Worm (Caenorhabditis elegans) whole organism, L2 larva: ENCODE results near the gene dnj-8.

ENCODE experiments used
- R02D3.7 ChIP-seq: fragments of 150-350 bp; optimal IDR thresholded peaks from 2 replicates; lab custom pipeline; 2014; ENCODE audit warnings: missing biosample characterization, missing genetic modification characterization
- ama-1 ChIP-seq: fragments of 150-350 bp; optimal IDR thresholded peaks from 2 replicates; lab custom pipeline; 2018; ENCODE audit warnings: inconsistent platforms
- ceh-82 ChIP-seq: fragments of 150-350 bp; optimal IDR thresholded peaks from 2 replicates; lab custom pipeline; 2014; ENCODE audit warnings: missing biosample characterization, missing genetic modification characterization
- egl-27 ChIP-seq: sonication (generic microtip); optimal IDR thresholded peaks from 3 replicates; lab custom pipeline; 2017; ENCODE audit warnings: missing biosample characterization, missing genetic modification reagents, missing genetic modification characterization
- lin-13 ChIP-seq: fragments of 150-350 bp; optimal IDR thresholded peaks from 2 replicates; lab custom pipeline; 2014; ENCODE audit warnings: missing biosample characterization, missing genetic modification reagents, missing genetic modification characterization
- lsy-2 ChIP-seq, 2 experiments: fragments of 150-350 bp in 1 of 2; sonication (generic microtip) in 1 of 2; optimal IDR thresholded peaks; 2 replicates each; lab custom pipeline; 2014 to 2017; ENCODE audit warnings: missing biosample characterization in 2 of 2, missing genetic modification characterization in 2 of 2
- mdl-1 ChIP-seq, 2 experiments: fragments of 150-350 bp in 1 of 2; sonication (generic microtip) in 1 of 2; optimal IDR thresholded peaks; 2 replicates each; lab custom pipeline; 2017; ENCODE audit warnings: missing biosample characterization in 2 of 2, missing genetic modification characterization in 2 of 2
- nhr-12 ChIP-seq: fragments of 150-350 bp; optimal IDR thresholded peaks from 2 replicates; lab custom pipeline; 2014; ENCODE audit warnings: missing biosample characterization, missing genetic modification characterization
- nhr-237 ChIP-seq: fragments of 150-350 bp; optimal IDR thresholded peaks from 2 replicates; lab custom pipeline; 2014; ENCODE audit warnings: missing biosample characterization, missing genetic modification characterization
- sem-4 ChIP-seq: fragments of 150-350 bp; optimal IDR thresholded peaks from 2 replicates; lab custom pipeline; 2014; ENCODE audit warnings: missing biosample characterization, missing genetic modification reagents, missing genetic modification characterization
- zag-1 ChIP-seq: fragments of 150-350 bp; optimal IDR thresholded peaks from 2 replicates; lab custom pipeline; 2014; ENCODE audit warnings: missing biosample characterization, missing genetic modification characterization

DNA sequence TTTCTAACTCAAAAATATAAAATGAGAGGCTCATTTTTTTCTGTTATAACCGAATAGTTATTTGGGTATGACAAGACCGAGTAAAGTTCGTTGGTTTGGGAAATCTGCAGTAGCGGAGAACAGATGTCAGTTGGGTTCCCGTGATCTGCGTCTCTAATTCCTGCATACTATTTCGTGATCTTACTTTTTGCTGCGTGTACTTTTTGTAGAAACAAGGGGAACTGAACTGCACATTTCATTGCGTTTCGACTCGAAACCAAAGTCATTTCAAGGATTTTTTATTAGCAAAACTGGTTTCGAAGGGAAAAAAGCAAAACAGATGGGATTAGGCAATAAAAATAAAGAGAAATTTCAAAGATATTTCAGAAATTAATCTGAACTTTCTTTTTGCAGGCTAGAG is 49.0 kb upstream of the dnj-8 start:
- TF ChIP-seq nhr-12 (tag; lab: Kevin White, UChicago) (no peak), ceh-82 (tag; lab: Kevin White, UChicago) (no peak), nhr-237 (tag; lab: Kevin White, UChicago) (no peak), ama-1 (lab: Kevin White, UChicago) (no peak), zag-1 (tag; lab: Kevin White, UChicago) (no peak), sem-4 (no peak), lsy-2 (tag; optimal IDR thresholded peaks at IDR 0.05; lab: Kevin White, UChicago) (no peak), lin-13 (no peak), egl-27 (tag; lab: Kevin White, UChicago) (no peak), mdl-1 (tag; optimal IDR thresholded peaks at IDR 0.05; lab: Kevin White, UChicago) (no peak), R02D3.7 (tag; lab: Kevin White, UChicago) (no peak)
